Worm (Caenorhabditis elegans) whole organism, young adult: ENCODE results near the gene dhhc-4.

ENCODE experiments used
- F39B2.1 ChIP-seq: fragments of 200-800 bp; sonication (Bioruptor generic); IDR thresholded peaks from 2 replicates; pipeline ENCODE4 v1.3.6; 2022; ENCODE audit warnings: missing genetic modification reagents, missing genetic modification characterization, missing compliant biosample characterization
- Y56A3A.18 ChIP-seq: fragments of 200-800 bp; sonication (Bioruptor generic); IDR thresholded peaks from 2 replicates; pipeline ENCODE4 v1.3.6; 2022; ENCODE audit warnings: missing genetic modification reagents, missing genetic modification characterization, missing compliant biosample characterization
- bed-1 ChIP-seq: fragments of 200-800 bp; sonication (Bioruptor generic); IDR thresholded peaks from 2 replicates; pipeline ENCODE4 v1.3.6; 2022; ENCODE audit warnings: missing genetic modification reagents, missing genetic modification characterization, missing compliant biosample characterization
- ceh-27 ChIP-seq: fragments of 200-800 bp; sonication (Bioruptor generic); optimal IDR thresholded peaks from 2 replicates; lab custom pipeline; 2018; ENCODE audit warnings: mild to moderate bottlenecking, missing genetic modification characterization, moderate library complexity, missing compliant biosample characterization
- ceh-91 ChIP-seq: fragments of 200-800 bp; sonication (Bioruptor generic); IDR thresholded peaks from 2 replicates; pipeline ENCODE4 v1.3.6; 2022; ENCODE audit warnings: missing genetic modification reagents, missing genetic modification characterization, missing compliant biosample characterization
- dox-1 ChIP-seq: fragments of 200-800 bp; sonication (Bioruptor generic); IDR thresholded peaks from 2 replicates; pipeline ENCODE4 v1.3.6; 2022; ENCODE audit warnings: missing genetic modification reagents, missing genetic modification characterization, missing compliant biosample characterization
- hlh-12 ChIP-seq: sonication (generic microtip); optimal IDR thresholded peaks from 2 replicates; lab custom pipeline; 2016; ENCODE audit warnings: missing genetic modification characterization, missing compliant biosample characterization
- hmg-1.2 ChIP-seq: fragments of 200-800 bp; sonication (Bioruptor generic); IDR thresholded peaks from 2 replicates; pipeline ENCODE4 v1.3.6; 2022; ENCODE audit warnings: missing genetic modification reagents, missing genetic modification characterization, missing compliant biosample characterization
- lag-1 ChIP-seq: fragments of 200-800 bp; sonication (Bioruptor generic); IDR thresholded peaks from 2 replicates; pipeline ENCODE4 v1.3.6; 2022; ENCODE audit warnings: missing genetic modification reagents, missing genetic modification characterization, missing compliant biosample characterization
- let-607 ChIP-seq, 2 experiments: fragments of 200-800 bp in 1 of 2; sonication (Bioruptor generic) in 1 of 2; sonication (generic microtip) in 1 of 2; optimal IDR thresholded peaks; 2 replicates each; lab custom pipeline; 2016 to 2018; ENCODE audit warnings: mild to moderate bottlenecking in 2 of 2, missing compliant biosample characterization in 2 of 2, missing genetic modification characterization in 2 of 2, moderate library complexity in 2 of 2, missing genotype in 1 of 2
- lin-26 ChIP-seq: fragments of 200-800 bp; sonication (Bioruptor generic); IDR thresholded peaks from 2 replicates; pipeline ENCODE4 v1.3.6; 2022; ENCODE audit warnings: missing genetic modification reagents, missing genetic modification characterization, missing compliant biosample characterization
- lsy-27 ChIP-seq: sonication (generic microtip); optimal IDR thresholded peaks from 2 replicates; lab custom pipeline; 2017; ENCODE audit warnings: missing genetic modification characterization, mild to moderate bottlenecking, missing compliant biosample characterization, antibody characterized with exemption, missing genotype, borderline replicate concordance; ENCODE audit not compliant: insufficient read depth
- nhr-27 ChIP-seq: fragments of 200-800 bp; sonication (Bioruptor generic); optimal IDR thresholded peaks from 2 replicates; lab custom pipeline; 2018; ENCODE audit warnings: mild to moderate bottlenecking, missing genetic modification characterization, moderate library complexity, missing compliant biosample characterization
- pbrm-1 ChIP-seq: fragments of 200-800 bp; sonication (Bioruptor generic); IDR thresholded peaks from 2 replicates; pipeline ENCODE4 v1.3.6; 2022; ENCODE audit warnings: missing genetic modification reagents, missing genetic modification characterization, missing compliant biosample characterization
- rcor-1 ChIP-seq: fragments of 200-800 bp; sonication (Bioruptor generic); IDR thresholded peaks from 2 replicates; pipeline ENCODE4 v1.3.6; 2022; ENCODE audit warnings: missing genetic modification reagents, missing genetic modification characterization, missing compliant biosample characterization

Gene dhhc-4

DNA sequence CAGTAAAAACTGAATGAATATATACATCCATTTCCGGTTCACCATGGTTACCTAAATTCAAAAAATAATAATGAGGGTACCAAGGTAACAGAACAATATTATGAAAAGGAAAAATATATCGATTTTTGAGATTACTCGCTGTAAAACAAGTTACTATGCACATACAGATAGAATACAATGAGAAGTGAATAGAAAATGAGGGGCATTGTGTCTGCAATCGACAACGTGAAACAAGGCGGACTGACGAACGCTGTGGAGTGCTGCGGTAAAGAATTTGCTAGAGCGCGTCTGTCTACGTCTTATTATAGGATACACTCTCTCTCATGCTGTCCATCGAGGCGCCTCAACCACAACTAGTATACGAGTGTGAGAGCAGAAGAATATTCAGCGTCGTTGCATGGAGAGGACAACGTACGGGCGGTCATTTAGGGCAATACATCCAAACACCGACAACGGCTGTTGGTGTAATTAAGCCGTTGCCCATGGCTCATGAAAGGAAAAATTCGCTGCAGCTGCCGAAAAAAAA, 50.4 kb downstream of the dhhc-4 start, which contains the start of gene cnx-1 (continued):
- TF ChIP-seq lin-26 (GFP tag; lab: Robert Waterston, UW) (no peak), rcor-1 (GFP tag; lab: Robert Waterston, UW) (0 out of 2 replicates have a peak, but pooled peaks have one; percentile 35), hlh-12 (tag; lab: Kevin White, UChicago) (no peak), ceh-91 (GFP tag; lab: Robert Waterston, UW) (no peak), F39B2.1 (GFP tag; lab: Robert Waterston, UW) (no peak), lsy-27 (tag; lab: Kevin White, UChicago) (no peak), dox-1 (GFP tag; lab: Robert Waterston, UW) (peak; percentile 8; the same call in 1 of the 2 replicates), bed-1 (no peak), lag-1 (GFP tag; lab: Robert Waterston, UW) (no peak), nhr-27 (tag; lab: Kevin White, UChicago) (no peak), hmg-1.2 (GFP tag; lab: Robert Waterston, UW) (peak; percentile 37; the same call in 1 of the 2 replicates), Y56A3A.18 (GFP tag; lab: Robert Waterston, UW) (no peak), ceh-27 (GFP tag; lab: Kevin White, UChicago) (no peak), pbrm-1 (peak; percentile 42; the same call in 1 of the 2 replicates), let-607 (tag; optimal IDR thresholded peaks at IDR 0.05; lab: Kevin White, UChicago) (no peak)
